Worm (Caenorhabditis elegans) whole organism, L3 larva: ENCODE results near the gene fbxa-147.

Experiments used
- R02D3.7 ChIP-seq: fragments of 150-350 bp; optimal IDR thresholded peaks from 2 replicates; lab custom pipeline; 2014; ENCODE audit warnings: missing biosample characterization, missing genetic modification characterization
- ZK546.5 ChIP-seq: sonication (generic microtip); optimal IDR thresholded peaks from 2 replicates; lab custom pipeline; 2017; ENCODE audit warnings: missing biosample characterization, missing genetic modification characterization
- aly-2 ChIP-seq: fragments of 150-350 bp; optimal IDR thresholded peaks from 2 replicates; lab custom pipeline; 2014; ENCODE audit warnings: missing biosample characterization, missing genetic modification characterization
- ama-1 ChIP-seq: fragments of 150-350 bp; optimal IDR thresholded peaks from 2 replicates; lab custom pipeline; 2018
- ceh-16 ChIP-seq: sonication (generic microtip); optimal IDR thresholded peaks from 2 replicates; lab custom pipeline; 2017; ENCODE audit warnings: missing biosample characterization, missing genetic modification characterization
- ceh-28 ChIP-seq: fragments of 150-350 bp; optimal IDR thresholded peaks from 2 replicates; lab custom pipeline; 2014; ENCODE audit warnings: missing biosample characterization, missing genetic modification reagents, missing genetic modification characterization
- ceh-82 ChIP-seq: fragments of 150-350 bp; optimal IDR thresholded peaks from 2 replicates; lab custom pipeline; 2014; ENCODE audit warnings: missing biosample characterization, missing genetic modification characterization
- ceh-9 ChIP-seq: sonication (generic microtip); optimal IDR thresholded peaks from 2 replicates; lab custom pipeline; 2018; ENCODE audit warnings: missing biosample characterization, missing genetic modification characterization
- daf-12 ChIP-seq: fragments of 150-350 bp; optimal IDR thresholded peaks from 2 replicates; lab custom pipeline; 2014; ENCODE audit warnings: missing biosample characterization, missing genetic modification reagents, missing genetic modification characterization
- egl-27 ChIP-seq: sonication (generic microtip); optimal IDR thresholded peaks from 4 replicates; lab custom pipeline; 2017; ENCODE audit warnings: missing biosample characterization, missing genetic modification reagents, missing genetic modification characterization
- egl-5 ChIP-seq: fragments of 150-350 bp; optimal IDR thresholded peaks from 2 replicates; lab custom pipeline; 2017; ENCODE audit warnings: missing biosample characterization, missing genetic modification reagents, missing genetic modification characterization, inconsistent platforms
- elt-1 ChIP-seq: fragments of 150-350 bp; optimal IDR thresholded peaks from 2 replicates; lab custom pipeline; 2014; ENCODE audit warnings: missing biosample characterization, missing genetic modification characterization
- elt-2 ChIP-seq: sonication (generic microtip); optimal IDR thresholded peaks from 2 replicates; lab custom pipeline; 2016; ENCODE audit warnings: missing genetic modification reagents, mild to moderate bottlenecking, missing genetic modification characterization, missing compliant biosample characterization
- elt-3 ChIP-seq, 3 experiments: fragments of 150-350 bp in 1 of 3; sonication (generic microtip) in 2 of 3; optimal IDR thresholded peaks; 2 replicates in 2 of 3; 4 replicates in 1 of 3; lab custom pipeline; 2014 to 2017; ENCODE audit warnings: missing biosample characterization in 3 of 3, missing genetic modification characterization in 3 of 3
- eor-1 ChIP-seq, 2 experiments: fragments of 150-350 bp; optimal IDR thresholded peaks; 2 replicates each; lab custom pipeline; 2014 to 2018; ENCODE audit warnings: missing biosample characterization in 2 of 2, missing genetic modification characterization in 2 of 2
- fkh-10 ChIP-seq: sonication (generic microtip); optimal IDR thresholded peaks from 2 replicates; lab custom pipeline; 2017; ENCODE audit warnings: missing biosample characterization, missing genetic modification reagents, missing genetic modification characterization
- fkh-2 ChIP-seq: fragments of 150-350 bp; optimal IDR thresholded peaks from 2 replicates; lab custom pipeline; 2014; ENCODE audit warnings: missing biosample characterization, missing genetic modification reagents, missing genetic modification characterization
- fos-1 ChIP-seq: fragments of 150-350 bp; optimal IDR thresholded peaks from 2 replicates; lab custom pipeline; 2014; ENCODE audit warnings: missing biosample characterization, missing genetic modification characterization
- hmg-11 ChIP-seq: sonication (generic microtip); optimal IDR thresholded peaks from 2 replicates; lab custom pipeline; 2016; ENCODE audit warnings: missing genetic modification characterization, missing compliant biosample characterization
- jun-1 ChIP-seq: fragments of 150-350 bp; optimal IDR thresholded peaks from 2 replicates; lab custom pipeline; 2014; ENCODE audit warnings: missing biosample characterization, missing genetic modification reagents, missing genetic modification characterization
- lin-15B ChIP-seq: fragments of 150-350 bp; optimal IDR thresholded peaks from 2 replicates; lab custom pipeline; 2014; ENCODE audit warnings: missing biosample characterization, missing genetic modification characterization
- lin-39 ChIP-seq: fragments of 150-350 bp; optimal IDR thresholded peaks from 2 replicates; lab custom pipeline; 2018; ENCODE audit warnings: missing biosample characterization, missing genetic modification reagents, missing genetic modification characterization
- lsy-12 ChIP-seq: sonication (generic microtip); optimal IDR thresholded peaks from 2 replicates; lab custom pipeline; 2016; ENCODE audit warnings: mild to moderate bottlenecking, missing genetic modification characterization, missing compliant biosample characterization
- mdl-1 ChIP-seq: fragments of 150-350 bp; optimal IDR thresholded peaks from 2 replicates; lab custom pipeline; 2014; ENCODE audit warnings: missing biosample characterization, missing genetic modification characterization
- mml-1 ChIP-seq: fragments of 150-350 bp; sonication (generic microtip); optimal IDR thresholded peaks from 3 replicates; lab custom pipeline; 2014; ENCODE audit warnings: missing biosample characterization, missing genetic modification characterization
- nfya-1 ChIP-seq: sonication (generic microtip); optimal IDR thresholded peaks from 2 replicates; lab custom pipeline; 2017; ENCODE audit warnings: missing genetic modification characterization, mild to moderate bottlenecking, missing compliant biosample characterization, antibody characterized with exemption, moderate library complexity; ENCODE audit not compliant: insufficient read depth
- nhr-11 ChIP-seq: fragments of 150-350 bp; optimal IDR thresholded peaks from 2 replicates; lab custom pipeline; 2014; ENCODE audit warnings: missing biosample characterization, missing genetic modification characterization
- nhr-12 ChIP-seq: fragments of 150-350 bp; optimal IDR thresholded peaks from 2 replicates; lab custom pipeline; 2014; ENCODE audit warnings: missing biosample characterization, missing genetic modification characterization
- nhr-23 ChIP-seq: fragments of 150-350 bp; optimal IDR thresholded peaks from 2 replicates; lab custom pipeline; 2014; ENCODE audit warnings: missing biosample characterization, missing genetic modification reagents, missing genetic modification characterization
- nhr-237 ChIP-seq: fragments of 150-350 bp; optimal IDR thresholded peaks from 2 replicates; lab custom pipeline; 2014; ENCODE audit warnings: missing biosample characterization, missing genetic modification characterization
- nhr-25 ChIP-seq: sonication (generic microtip); optimal IDR thresholded peaks from 2 replicates; lab custom pipeline; 2017; ENCODE audit warnings: missing biosample characterization, missing genetic modification characterization
- nhr-28 ChIP-seq: fragments of 150-350 bp; optimal IDR thresholded peaks from 2 replicates; lab custom pipeline; 2014; ENCODE audit warnings: missing biosample characterization, missing genetic modification characterization
- nhr-43 ChIP-seq: sonication (generic microtip); optimal IDR thresholded peaks from 2 replicates; lab custom pipeline; 2016; ENCODE audit warnings: mild to moderate bottlenecking, missing genetic modification characterization, missing compliant biosample characterization; ENCODE audit not compliant: poor library complexity, severe bottlenecking
- nhr-67 ChIP-seq: fragments of 150-350 bp; optimal IDR thresholded peaks from 2 replicates; lab custom pipeline; 2014; ENCODE audit warnings: missing biosample characterization, missing genetic modification characterization
- nhr-76 ChIP-seq: fragments of 150-350 bp; sonication (generic microtip); optimal IDR thresholded peaks from 5 replicates; lab custom pipeline; 2014; ENCODE audit warnings: missing biosample characterization, missing genetic modification characterization
- nhr-77 ChIP-seq: fragments of 150-350 bp; optimal IDR thresholded peaks from 2 replicates; lab custom pipeline; 2014; ENCODE audit warnings: missing biosample characterization, missing genetic modification characterization
- pha-4 ChIP-seq: fragments of 150-350 bp; optimal IDR thresholded peaks from 2 replicates; lab custom pipeline; 2014; ENCODE audit warnings: missing biosample characterization, missing genetic modification reagents, missing genetic modification characterization
- pqm-1 ChIP-seq: fragments of 150-350 bp; optimal IDR thresholded peaks from 2 replicates; lab custom pipeline; 2017; ENCODE audit warnings: missing biosample characterization, missing genetic modification characterization, inconsistent platforms
- sea-2 ChIP-seq: fragments of 150-350 bp; sonication (generic microtip); optimal IDR thresholded peaks from 4 replicates; lab custom pipeline; 2014; ENCODE audit warnings: missing biosample characterization, missing genetic modification reagents, missing genetic modification characterization
- skn-1 ChIP-seq: fragments of 150-350 bp; optimal IDR thresholded peaks from 2 replicates; lab custom pipeline; 2014; ENCODE audit warnings: missing biosample characterization, missing genetic modification characterization
- snpc-4 ChIP-seq: fragments of 150-350 bp; optimal IDR thresholded peaks from 2 replicates; lab custom pipeline; 2014; ENCODE audit warnings: missing biosample characterization, missing genetic modification characterization
- tbx-2 ChIP-seq: sonication (generic microtip); optimal IDR thresholded peaks from 2 replicates; lab custom pipeline; 2016; ENCODE audit warnings: mild to moderate bottlenecking, missing genetic modification characterization, missing compliant biosample characterization
- unc-39 ChIP-seq: sonication (generic microtip); optimal IDR thresholded peaks from 4 replicates; lab custom pipeline; 2017; ENCODE audit warnings: missing biosample characterization, missing genetic modification characterization
- unc-62 ChIP-seq: fragments of 150-350 bp; sonication (generic microtip); optimal IDR thresholded peaks from 4 replicates; lab custom pipeline; 2014; ENCODE audit warnings: missing biosample characterization, missing genetic modification reagents, missing genetic modification characterization
- zag-1 ChIP-seq: fragments of 150-350 bp; optimal IDR thresholded peaks from 2 replicates; lab custom pipeline; 2014; ENCODE audit warnings: missing biosample characterization, missing genetic modification characterization
- ztf-11 ChIP-seq: fragments of 150-350 bp; optimal IDR thresholded peaks from 2 replicates; lab custom pipeline; 2014; ENCODE audit warnings: missing biosample characterization, missing genetic modification characterization
- ztf-4 ChIP-seq: fragments of 150-350 bp; optimal IDR thresholded peaks from 2 replicates; lab custom pipeline; 2014; ENCODE audit warnings: missing biosample characterization, missing genetic modification characterization

The fbxa-147 gene

ce11 chrV:14685435-14686058 lies 30.8 kb upstream of the fbxa-147 start, which contains the start of gene C47E8.4:
C47E8.4 (minus strand) TSS chrV:14685485.
- TF ChIP-seq lin-15B (tag; lab: Kevin White, UChicago) (peak; percentile 100), elt-1 (peak; percentile 80), fkh-2 (tag; lab: Kevin White, UChicago) (no peak), aly-2 (tag; lab: Kevin White, UChicago) (no peak), nhr-23 (tag; lab: Kevin White, UChicago) (peak; percentile 98), fos-1 (peak; percentile 67), nhr-12 (tag; lab: Kevin White, UChicago) (no peak), sea-2 (GFP tag; lab: Kevin White, UChicago) (no peak), ceh-28 (tag; lab: Kevin White, UChicago) (peak; percentile 93), nhr-237 (peak; percentile 30), unc-62 (GFP tag; lab: Kevin White, UChicago) (peak; percentile 87), unc-39 (no peak), nhr-77 (tag; lab: Kevin White, UChicago) (peak; percentile 89), pha-4 (tag; lab: Kevin White, UChicago) (peak; percentile 98), egl-27 (tag; lab: Kevin White, UChicago) (peak; percentile 84), nhr-28 (tag; lab: Kevin White, UChicago) (peak; percentile 61), nhr-67 (peak; percentile 19), lsy-12 (tag; lab: Kevin White, UChicago) (peak; percentile 99), ztf-11 (tag; lab: Kevin White, UChicago) (no peak), mdl-1 (tag; lab: Kevin White, UChicago) (no peak), elt-3 (tag; optimal IDR thresholded peaks at IDR 0.05; lab: Kevin White, UChicago) (peak in 1 of 3 experiments; percentile 52), skn-1 (peak; percentile 84), pqm-1 (peak; percentile 86), nfya-1 (tag; lab: Kevin White, UChicago) (peak; percentile 100), nhr-43 (peak; percentile 98), fkh-10 (GFP tag; lab: Kevin White, UChicago) (peak; percentile 98), jun-1 (peak; percentile 98), ZK546.5 (tag; lab: Kevin White, UChicago) (peak; percentile 39), hmg-11 (tag; lab: Kevin White, UChicago) (peak; percentile 83), ama-1 (lab: Kevin White, UChicago) (peak; percentile 91), elt-2 (peak; percentile 79), nhr-25 (tag; lab: Kevin White, UChicago) (peak; percentile 98), ceh-82 (tag; lab: Kevin White, UChicago) (peak; percentile 72), ceh-9 (tag; lab: Kevin White, UChicago) (no peak), lin-39 (peak; percentile 93), mml-1 (tag; lab: Kevin White, UChicago) (no peak), ztf-4 (tag; lab: Kevin White, UChicago) (peak; percentile 93), nhr-76 (tag; lab: Kevin White, UChicago) (peak; percentile 66), tbx-2 (tag; lab: Kevin White, UChicago) (peak; percentile 95), nhr-11 (tag; lab: Kevin White, UChicago) (peak; percentile 93), egl-5 (peak; percentile 94), eor-1 (tag; optimal IDR thresholded peaks at IDR 0.05; lab: Kevin White, UChicago) (peak in 1 of 2 experiments; percentile 82), R02D3.7 (tag; lab: Kevin White, UChicago) (peak; percentile 89), zag-1 (tag; lab: Kevin White, UChicago) (peak; percentile 66), ceh-16 (tag; lab: Kevin White, UChicago) (no peak), snpc-4 (peak; percentile 90), daf-12 (tag; lab: Kevin White, UChicago) (peak; percentile 57)
